Fruit fly (Drosophila melanogaster) Kc167 (cell line): ENCODE measurements around the gene Gr64d.

Experiments used
- Myc ChIP-seq: fragments of >200 bp; optimal IDR thresholded peaks from 2 replicates; lab custom pipeline; 2017; ENCODE audit warnings: missing external identifiers
- Sin3A ChIP-seq: fragments of >200 bp; optimal IDR thresholded peaks from 2 replicates; lab custom pipeline; 2018; ENCODE audit warnings: missing external identifiers
- h ChIP-seq: fragments of >200 bp; optimal IDR thresholded peaks from 3 replicates; lab custom pipeline; 2018; ENCODE audit warnings: missing external identifiers
- insv ChIP-seq: fragments of >200 bp; optimal IDR thresholded peaks from 3 replicates; lab custom pipeline; 2018; ENCODE audit warnings: missing external identifiers
- psq ChIP-seq: fragments of >200 bp; optimal IDR thresholded peaks from 2 replicates; lab custom pipeline; 2017; ENCODE audit warnings: missing external identifiers
- ttk ChIP-seq: sonication (Bioruptor generic); optimal IDR thresholded peaks from 2 replicates; lab custom pipeline; 2017; ENCODE audit warnings: missing external identifiers

dm6 chr3L:4073755-4074154, 41.9 kb downstream of the Gr64d start, which contains the start of gene Faa:
- TF ChIP-seq Sin3A (lab: Kevin White, UChicago) (no peak), ttk (lab: Kevin White, UChicago) (no peak), insv (lab: Kevin White, UChicago) (no peak), h (lab: Kevin White, UChicago) (no peak), psq (lab: Kevin White, UChicago) (no peak), Myc (lab: Kevin White, UChicago) (no peak)
